Fruit fly (Drosophila melanogaster) whole organism, pupa: ENCODE measurements around the gene Gr98d.
A peak's percentile ranks its signal among the peaks of the same experiment; 100 is the strongest.

ENCODE experiments used
- CG10348 ChIP-seq: fragments of 200-800 bp; sonication (Bioruptor generic); IDR thresholded peaks from 2 replicates; pipeline ENCODE4 v1.3.6; 2022; ENCODE audit warnings: missing biosample characterization, missing genetic modification characterization
- CG12605 ChIP-seq: fragments of 200-800 bp; sonication (Bioruptor generic); IDR thresholded peaks from 2 replicates; pipeline ENCODE4 v1.3.6; 2022; ENCODE audit warnings: missing biosample characterization, missing genetic modification characterization
- CG13204 ChIP-seq: fragments of 200-800 bp; sonication (Bioruptor generic); optimal IDR thresholded peaks from 2 replicates; lab custom pipeline; 2018; ENCODE audit warnings: missing biosample characterization, mild to moderate bottlenecking, missing genetic modification characterization, moderate library complexity
- CG14655 ChIP-seq: fragments of 200-800 bp; sonication (Bioruptor generic); optimal IDR thresholded peaks from 3 replicates; lab custom pipeline; 2017; ENCODE audit warnings: mild to moderate bottlenecking, missing biosample characterization, missing genetic modification reagents, missing genetic modification characterization
- CG15710 ChIP-seq: fragments of 200-800 bp; sonication (Bioruptor generic); optimal IDR thresholded peaks from 2 replicates; lab custom pipeline; 2018; ENCODE audit warnings: missing biosample characterization, mild to moderate bottlenecking, missing genetic modification characterization, moderate library complexity
- CG17806 ChIP-seq: fragments of 200-800 bp; sonication (Bioruptor generic); optimal IDR thresholded peaks from 2 replicates; lab custom pipeline; 2018; ENCODE audit warnings: missing biosample characterization, mild to moderate bottlenecking, missing genetic modification characterization, moderate library complexity
- CG32121 ChIP-seq: fragments of 200-800 bp; sonication (Bioruptor generic); IDR thresholded peaks from 2 replicates; pipeline ENCODE4 v1.3.6; 2022; ENCODE audit warnings: missing biosample characterization, missing genetic modification characterization
- CG34367 ChIP-seq: fragments of 200-800 bp; sonication (Bioruptor generic); optimal IDR thresholded peaks from 2 replicates; lab custom pipeline; 2018; ENCODE audit warnings: missing biosample characterization, mild to moderate bottlenecking, missing genetic modification characterization
- CG4496 ChIP-seq: fragments of 200-800 bp; sonication (Bioruptor generic); IDR thresholded peaks from 3 replicates; pipeline ENCODE4 v1.3.6; 2022; ENCODE audit warnings: missing biosample characterization, missing genetic modification characterization
- CG8159 ChIP-seq: fragments of 200-800 bp; sonication (Bioruptor generic); optimal IDR thresholded peaks from 3 replicates; lab custom pipeline; 2018; ENCODE audit warnings: missing biosample characterization, mild to moderate bottlenecking, missing genetic modification characterization, moderate library complexity
- CG8301 ChIP-seq: fragments of 200-800 bp; sonication (Bioruptor generic); optimal IDR thresholded peaks from 2 replicates; lab custom pipeline; 2018; ENCODE audit warnings: missing biosample characterization, mild to moderate bottlenecking, missing genetic modification characterization
- CG9948 ChIP-seq: fragments of 200-800 bp; sonication (Bioruptor generic); optimal IDR thresholded peaks from 2 replicates; lab custom pipeline; 2018; ENCODE audit warnings: missing biosample characterization, mild to moderate bottlenecking, missing genetic modification characterization, moderate library complexity
- D1 ChIP-seq: fragments of 200-800 bp; sonication (Bioruptor generic); optimal IDR thresholded peaks from 2 replicates; lab custom pipeline; 2018; ENCODE audit warnings: missing biosample characterization, mild to moderate bottlenecking, missing genetic modification characterization, moderate library complexity
- EcR ChIP-seq: fragments of 200-800 bp; sonication (Bioruptor generic); optimal IDR thresholded peaks from 3 replicates; lab custom pipeline; 2019; ENCODE audit warnings: missing biosample characterization, missing genetic modification characterization, mild to moderate bottlenecking, moderate library complexity, missing genetic modification reagents
- Ets98B ChIP-seq: fragments of 200-800 bp; sonication (Bioruptor generic); IDR thresholded peaks from 2 replicates; pipeline ENCODE4 v1.3.6; 2022; ENCODE audit warnings: missing biosample characterization, missing genetic modification characterization
- Pif1A ChIP-seq: fragments of 200-800 bp; sonication (Bioruptor generic); optimal IDR thresholded peaks from 3 replicates; lab custom pipeline; 2016; ENCODE audit warnings: missing biosample characterization, missing genetic modification characterization
- Pif1B ChIP-seq: fragments of 200-800 bp; sonication (Bioruptor generic); optimal IDR thresholded peaks from 3 replicates; lab custom pipeline; 2016; ENCODE audit warnings: missing biosample characterization, missing genetic modification characterization
- Snoo ChIP-seq: fragments of 200-800 bp; sonication (Bioruptor generic); optimal IDR thresholded peaks from 3 replicates; lab custom pipeline; 2017; ENCODE audit warnings: missing biosample characterization, mild to moderate bottlenecking, missing genetic modification characterization, inconsistent platforms
- fd96Ca ChIP-seq: fragments of 200-800 bp; sonication (Bioruptor generic); IDR thresholded peaks from 3 replicates; pipeline ENCODE4 v1.3.6; 2022; ENCODE audit warnings: missing biosample characterization, missing genetic modification characterization
- gl ChIP-seq: fragments of 200-800 bp; sonication (Bioruptor generic); optimal IDR thresholded peaks from 2 replicates; lab custom pipeline; 2018; ENCODE audit warnings: missing biosample characterization, mild to moderate bottlenecking, missing genetic modification characterization
- rn ChIP-seq: fragments of 200-800 bp; sonication (Bioruptor generic); IDR thresholded peaks from 2 replicates; pipeline ENCODE4 v1.3.6; 2022; ENCODE audit warnings: missing biosample characterization, missing genetic modification characterization

The Gr98d gene

dm6 chr3R:27581890-27582487 is 36.1 kb downstream of the Gr98d start, which contains the start of gene wdb:
Gene wdb (minus strand): TSS chr3R:27582241.
- TF ChIP-seq Snoo (tag; lab: Kevin White, UChicago), result peak; percentile 38
- TF ChIP-seq Pif1A (GFP tag; lab: Kevin White, UChicago), result no peak
- no peak for TF ChIP-seq CG32121 (GFP tag; lab: Robert Waterston, UW)
- no peak for TF ChIP-seq CG14655 (GFP tag; lab: Kevin White, UChicago)
- TF ChIP-seq gl (tag; lab: Kevin White, UChicago), result no peak
- TF ChIP-seq CG15710 (tag; lab: Kevin White, UChicago), result peak; percentile 33
- TF ChIP-seq CG9948, result no peak
- TF ChIP-seq EcR (GFP tag; lab: Kevin White, UChicago), result no peak
- no peak for TF ChIP-seq rn
- no peak for TF ChIP-seq fd96Ca (GFP tag; lab: Robert Waterston, UW)
- TF ChIP-seq CG10348 (GFP tag; lab: Robert Waterston, UW), result no peak
- TF ChIP-seq CG8301, result no peak
- TF ChIP-seq CG17806 (tag; lab: Kevin White, UChicago), result no peak
- TF ChIP-seq CG12605 (GFP tag; lab: Robert Waterston, UW), result no peak
- no peak for TF ChIP-seq Ets98B (GFP tag; lab: Robert Waterston, UW)
- peak; percentile 23 for TF ChIP-seq Pif1B (GFP tag; lab: Kevin White, UChicago)
- TF ChIP-seq CG34367, result no peak
- TF ChIP-seq CG4496 (GFP tag; lab: Robert Waterston, UW), result no peak
- no peak for TF ChIP-seq D1 (tag; lab: Kevin White, UChicago)
- peak; percentile 19 for TF ChIP-seq CG8159
- TF ChIP-seq CG13204 (GFP tag; lab: Kevin White, UChicago), result no peak

DNA sequence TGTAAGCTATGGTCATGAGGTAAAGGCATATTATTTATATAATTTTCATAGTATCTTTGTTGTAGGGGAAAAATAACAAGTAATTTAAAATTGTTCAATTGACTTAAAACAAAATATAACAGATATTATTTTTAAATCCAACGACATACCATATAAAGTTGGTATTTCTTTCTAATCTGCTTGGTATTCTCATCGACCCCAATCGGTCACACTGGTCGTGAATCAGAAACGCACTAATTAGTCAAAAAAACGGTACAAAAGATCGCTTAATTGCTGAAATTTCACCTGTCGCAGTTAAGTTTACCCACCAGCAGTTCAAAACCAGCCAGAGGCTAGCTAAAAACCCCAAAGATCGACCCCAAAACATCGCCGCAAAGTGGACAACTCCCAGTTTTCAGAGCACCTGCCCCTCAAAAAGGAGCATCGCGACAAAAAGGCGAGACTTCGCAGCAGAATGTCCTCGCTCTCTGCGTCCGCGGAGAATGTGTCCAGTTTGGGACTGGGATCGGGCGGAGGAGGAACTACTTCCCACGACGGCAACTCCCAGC is 36.9 kb downstream of the Gr98d start, which contains the start of gene pins:
Gene pins, plus strand, starts transcription at position 207 of the 548 bp plus-strand sequence.
- TF ChIP-seq CG4496 (GFP tag; lab: Robert Waterston, UW) (no peak), CG13204 (GFP tag; lab: Kevin White, UChicago) (no peak), Ets98B (GFP tag; lab: Robert Waterston, UW) (no peak), EcR (GFP tag; lab: Kevin White, UChicago) (no peak), CG8301 (no peak), fd96Ca (GFP tag; lab: Robert Waterston, UW) (no peak), CG14655 (GFP tag; lab: Kevin White, UChicago) (no peak), CG9948 (no peak), CG10348 (GFP tag; lab: Robert Waterston, UW) (no peak), CG12605 (GFP tag; lab: Robert Waterston, UW) (no peak), Pif1A (GFP tag; lab: Kevin White, UChicago) (no peak), D1 (tag; lab: Kevin White, UChicago) (no peak), Pif1B (GFP tag; lab: Kevin White, UChicago) (no peak), Snoo (tag; lab: Kevin White, UChicago) (no peak), CG15710 (tag; lab: Kevin White, UChicago) (no peak), CG32121 (GFP tag; lab: Robert Waterston, UW) (no peak)

DNA sequence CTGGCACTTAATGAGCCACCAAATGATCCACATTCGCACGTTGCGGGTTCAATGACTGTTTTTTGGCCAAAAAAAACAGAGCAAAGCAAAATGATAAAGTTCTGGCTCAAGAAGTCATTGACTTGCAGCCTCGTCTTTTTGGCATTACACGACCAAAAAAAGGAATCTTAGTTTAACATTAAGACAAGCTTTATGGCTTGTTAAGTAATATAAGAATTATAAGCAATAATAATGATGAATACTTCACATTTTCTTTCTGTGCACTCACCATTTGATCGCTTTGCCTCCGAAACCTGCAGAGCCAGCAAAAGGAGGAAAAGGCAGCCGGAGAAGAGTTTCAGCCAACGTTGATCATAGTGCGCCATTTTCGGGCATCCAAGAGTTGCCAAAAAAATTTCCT is 47.3 kb downstream of the Gr98d start:
- no peak for TF ChIP-seq CG14655 (GFP tag; lab: Kevin White, UChicago)
- peak; percentile 1 for TF ChIP-seq Snoo (tag; lab: Kevin White, UChicago)

DNA sequence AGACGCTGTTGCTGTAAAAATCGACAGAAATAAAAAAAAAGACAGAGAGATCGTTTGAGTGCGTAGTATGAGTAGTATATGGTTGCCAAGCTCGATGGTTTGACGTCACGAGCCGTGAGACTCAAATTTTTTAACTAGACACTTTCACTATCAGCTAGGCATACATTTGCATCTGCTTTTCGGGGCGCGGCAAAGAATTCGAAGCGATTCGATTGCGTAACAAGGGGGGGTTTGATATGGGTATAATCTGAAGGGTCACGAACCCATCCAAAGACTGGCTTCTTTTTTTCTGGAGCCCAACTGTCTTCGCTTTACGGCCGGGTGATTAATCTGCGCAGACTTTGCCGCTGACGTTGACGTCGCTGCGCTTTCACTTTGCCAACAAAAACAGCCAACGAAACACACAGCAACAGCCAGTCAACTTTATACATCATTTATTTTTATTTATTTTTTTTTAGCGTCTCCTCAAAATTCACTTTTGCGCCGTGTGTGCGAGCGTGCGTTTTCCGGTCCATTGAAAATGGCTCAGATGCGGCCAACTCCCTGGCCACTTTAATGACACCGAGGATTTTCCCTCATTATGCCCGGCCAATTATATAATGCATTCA is 47.8 kb downstream of the Gr98d start:
- TF ChIP-seq rn, result no peak
- no peak for TF ChIP-seq CG4496 (GFP tag; lab: Robert Waterston, UW)
- no peak for TF ChIP-seq Ets98B (GFP tag; lab: Robert Waterston, UW)
- no peak for TF ChIP-seq CG17806 (tag; lab: Kevin White, UChicago)
- no peak for TF ChIP-seq CG12605 (GFP tag; lab: Robert Waterston, UW)
- no peak for TF ChIP-seq CG8301
- TF ChIP-seq Snoo (tag; lab: Kevin White, UChicago), result no peak
- TF ChIP-seq Pif1A (GFP tag; lab: Kevin White, UChicago), result no peak
- no peak for TF ChIP-seq CG14655 (GFP tag; lab: Kevin White, UChicago)
- TF ChIP-seq gl (tag; lab: Kevin White, UChicago), result no peak
- no peak for TF ChIP-seq CG10348 (GFP tag; lab: Robert Waterston, UW)
- TF ChIP-seq CG15710 (tag; lab: Kevin White, UChicago), result no peak
- TF ChIP-seq CG34367, result no peak
- no peak for TF ChIP-seq EcR (GFP tag; lab: Kevin White, UChicago)
- TF ChIP-seq CG32121 (GFP tag; lab: Robert Waterston, UW), result no peak
- TF ChIP-seq fd96Ca (GFP tag; lab: Robert Waterston, UW), result no peak

dm6 chr3R:27595979-27596378 is 50.1 kb downstream of the Gr98d start, which contains the start of gene CG5639:
Gene CG5639 (minus strand): TSS chr3R:27596130.
- TF ChIP-seq fd96Ca (GFP tag; lab: Robert Waterston, UW), result no peak
- TF ChIP-seq Pif1B (GFP tag; lab: Kevin White, UChicago), result no peak
- no peak; the same call in 1 of the 2 replicates for TF ChIP-seq Ets98B (GFP tag; lab: Robert Waterston, UW)
- TF ChIP-seq rn, result no peak
- no peak for TF ChIP-seq CG8159
- TF ChIP-seq CG32121 (GFP tag; lab: Robert Waterston, UW), result no peak
- TF ChIP-seq CG17806 (tag; lab: Kevin White, UChicago), result no peak
- TF ChIP-seq EcR (GFP tag; lab: Kevin White, UChicago), result no peak
- no peak for TF ChIP-seq CG8301
- no peak for TF ChIP-seq CG34367
- TF ChIP-seq gl (tag; lab: Kevin White, UChicago), result no peak
- no peak for TF ChIP-seq D1 (tag; lab: Kevin White, UChicago)
- no peak for TF ChIP-seq CG15710 (tag; lab: Kevin White, UChicago)
- no peak for TF ChIP-seq CG9948
- TF ChIP-seq Snoo (tag; lab: Kevin White, UChicago), result no peak
- no peak for TF ChIP-seq CG14655 (GFP tag; lab: Kevin White, UChicago)
- TF ChIP-seq CG10348 (GFP tag; lab: Robert Waterston, UW), result no peak
